Fruit fly (Drosophila melanogaster): ENCODE results near the gene Sgs4.

The Sgs4 gene

DNA sequence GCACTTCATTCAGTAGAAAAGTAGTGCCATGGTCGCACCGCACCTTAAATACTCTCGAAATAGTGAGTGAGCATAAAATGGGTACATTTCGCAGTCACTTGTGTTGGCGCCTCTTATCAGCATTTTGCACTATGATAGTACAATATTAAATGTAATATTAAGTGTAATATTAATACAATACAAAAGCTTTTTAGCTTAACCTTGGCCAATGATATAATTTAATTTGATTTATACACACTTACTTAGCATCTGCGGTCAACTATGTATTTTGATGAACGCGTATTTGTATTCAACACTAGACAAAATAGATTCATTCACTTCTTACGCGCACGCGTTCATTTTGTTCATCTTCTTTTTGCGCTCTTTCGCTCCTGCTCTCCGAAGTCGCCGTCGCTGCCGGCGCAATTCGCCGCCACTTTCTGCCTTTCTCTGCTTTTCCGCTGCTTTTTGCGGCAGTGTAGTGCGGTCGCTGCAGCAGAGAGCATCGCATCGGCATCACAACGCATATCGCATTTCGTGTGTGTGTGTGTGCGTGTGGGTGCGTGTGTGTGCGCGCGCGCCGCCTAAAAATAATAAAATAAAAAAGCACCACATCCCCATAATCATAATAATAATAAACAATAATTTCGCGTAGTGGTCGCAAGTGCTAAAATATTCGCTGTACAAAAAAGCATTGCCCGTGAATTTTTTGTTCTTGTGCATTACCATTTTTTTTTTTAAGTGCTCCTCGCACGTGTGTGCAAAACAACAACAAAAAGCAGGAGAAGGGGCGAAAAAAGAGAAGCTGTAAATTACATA, 39.2 kb downstream of the Sgs4 start (continued):
- peak; percentile 2 for TF ChIP-seq CG6808 (GFP tag; optimal IDR thresholded peaks at IDR 0.05)
- TF ChIP-seq Sox102F (GFP tag; optimal IDR thresholded peaks at IDR 0.05), result peak; percentile 66
- peak; percentile 21 for TF ChIP-seq fd59A (GFP tag; optimal IDR thresholded peaks at IDR 0.05)
- TF ChIP-seq CG1621 (tag; optimal IDR thresholded peaks at IDR 0.05), result peak; percentile 37
- TF ChIP-seq eg (GFP tag; IDR thresholded peaks at IDR 0.05), result peak; percentile 67
- peak; percentile 60 for TF ChIP-seq Met (GFP tag; optimal IDR thresholded peaks at IDR 0.05)
- peak; percentile 31 to 50 for TF ChIP-seq salr (GFP tag; optimal IDR thresholded peaks at IDR 0.05)
- TF ChIP-seq esn (GFP tag; optimal IDR thresholded peaks at IDR 0.05), result peak; percentile 51
- TF ChIP-seq Ets96B (tag; optimal IDR thresholded peaks at IDR 0.05), result peak; percentile 39
- TF ChIP-seq CG10669 (GFP tag; optimal IDR thresholded peaks at IDR 0.05), result peak; percentile 41
- peak; percentile 51 for TF ChIP-seq CG7368 (GFP tag; optimal IDR thresholded peaks at IDR 0.05)
- peak; percentile 66 for TF ChIP-seq topi (GFP tag; optimal IDR thresholded peaks at IDR 0.05)
- TF ChIP-seq Blimp-1 (GFP tag; optimal IDR thresholded peaks at IDR 0.05), result no peak
- TF ChIP-seq CG31627 (GFP tag; optimal IDR thresholded peaks at IDR 0.05), result peak; percentile 39
- TF ChIP-seq CG34406 (GFP tag; optimal IDR thresholded peaks at IDR 0.05), result peak; percentile 45
- peak; percentile 49 for TF ChIP-seq CG8319 (GFP tag; optimal IDR thresholded peaks at IDR 0.05)
- TF ChIP-seq CG3032 (tag; optimal IDR thresholded peaks at IDR 0.05), result peak; percentile 32
- peak; percentile 49 for TF ChIP-seq CG6276 (GFP tag; optimal IDR thresholded peaks at IDR 0.05)
- TF ChIP-seq net (GFP tag; optimal IDR thresholded peaks at IDR 0.05), result peak; percentile 35
- peak; percentile 69 for TF ChIP-seq Sox14 (GFP tag; optimal IDR thresholded peaks at IDR 0.05)
- TF ChIP-seq acj6 (GFP tag; optimal IDR thresholded peaks at IDR 0.05), result peak; percentile 46
- TF ChIP-seq CG32006 (GFP tag; optimal IDR thresholded peaks at IDR 0.05), result peak; percentile 74
- peak; percentile 57 for TF ChIP-seq CG3919 (GFP tag; optimal IDR thresholded peaks at IDR 0.05)
- peak; percentile 32 for TF ChIP-seq dsx (GFP tag; optimal IDR thresholded peaks at IDR 0.05; ENCODE audit: poor library complexity, severe bottlenecking)
- TF ChIP-seq CG9139 (GFP tag; optimal IDR thresholded peaks at IDR 0.05), result peak; percentile 11
- peak; percentile 65 for TF ChIP-seq Eip75B (GFP tag; optimal IDR thresholded peaks at IDR 0.05)
- TF ChIP-seq Gug (GFP tag; IDR thresholded peaks at IDR 0.05), result peak; percentile 39; the same call in 1 of the 2 replicates

DNA sequence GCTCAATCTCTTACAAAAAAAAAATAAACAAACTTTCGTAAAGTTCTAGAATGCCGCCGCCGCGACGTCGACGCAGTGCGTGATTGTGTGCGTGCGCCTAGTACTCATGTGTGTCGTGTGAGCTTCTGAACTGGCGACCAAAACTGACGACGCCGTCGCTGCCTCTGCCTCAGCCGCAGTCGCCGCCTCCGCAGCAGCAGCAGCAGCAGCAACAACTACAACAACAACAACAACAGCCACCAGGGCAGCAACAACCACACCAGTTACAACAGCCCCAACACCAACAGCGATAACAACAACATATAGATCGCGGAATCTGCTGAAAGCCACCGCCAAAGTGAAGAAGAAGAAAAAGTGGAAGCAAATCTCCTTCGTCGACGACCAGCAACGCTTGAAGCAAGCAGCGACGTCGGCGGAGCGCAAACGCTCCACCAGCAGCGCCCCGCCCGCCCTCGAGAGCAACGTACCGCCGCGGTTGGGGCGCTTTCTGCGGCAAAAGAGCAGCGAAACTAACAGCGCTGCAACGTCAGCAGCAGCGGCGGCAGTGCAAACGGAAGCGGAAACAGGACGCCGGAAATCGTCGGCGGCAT, 41.3 kb downstream of the Sgs4 start:
- peak; percentile 68 for TF ChIP-seq svp (GFP tag)
- peak; percentile 9 for TF ChIP-seq Eip78C (GFP tag)
- no peak for TF ChIP-seq CG4318 (GFP tag; optimal IDR thresholded peaks at IDR 0.05)

DNA sequence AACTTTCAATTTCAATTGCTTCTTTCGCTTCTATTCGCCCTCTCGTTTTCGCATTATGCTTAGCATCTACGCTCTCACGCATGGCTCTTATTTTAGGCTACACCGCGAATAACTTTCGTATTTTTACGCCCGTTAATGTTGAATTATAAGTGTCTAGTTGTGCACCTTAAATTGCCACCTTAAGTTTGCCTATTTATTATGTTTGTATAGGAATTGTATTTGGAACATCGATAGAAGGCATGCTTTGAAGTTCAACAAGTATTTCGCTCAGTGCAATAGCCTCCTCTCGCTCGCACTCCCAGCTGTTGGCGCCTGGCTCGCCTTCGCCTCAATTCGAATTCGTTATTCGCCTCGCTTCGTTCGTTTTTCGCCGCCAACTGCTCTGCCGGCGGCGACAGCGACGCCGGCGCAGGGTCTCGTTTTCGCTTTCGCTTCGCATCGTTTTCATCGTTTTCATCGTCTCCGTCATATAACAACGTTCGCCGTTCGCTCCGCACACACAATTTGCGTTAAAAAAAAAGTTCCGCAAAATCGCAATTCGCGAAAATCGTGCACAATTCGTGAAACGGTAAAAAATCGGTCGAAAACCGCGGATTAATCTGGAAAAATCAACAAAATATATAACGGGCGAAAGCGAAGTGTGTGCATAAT, 45.1 kb downstream of the Sgs4 start:
- TF ChIP-seq CG6163 (GFP tag; IDR thresholded peaks at IDR 0.05), result peak; percentile 99
- peak; percentile 94 for TF ChIP-seq lz (GFP tag; optimal IDR thresholded peaks at IDR 0.05)
- peak; percentile 60 for TF ChIP-seq Eip93F (GFP tag; optimal IDR thresholded peaks at IDR 0.05)
- peak; percentile 91 for TF ChIP-seq CG8319 (GFP tag; optimal IDR thresholded peaks at IDR 0.05)
- peak; percentile 94 for TF ChIP-seq esn (GFP tag; optimal IDR thresholded peaks at IDR 0.05)
- TF ChIP-seq pdm3 (GFP tag; optimal IDR thresholded peaks at IDR 0.05), result peak; percentile 98
- TF ChIP-seq CG3919 (GFP tag; optimal IDR thresholded peaks at IDR 0.05), result peak; percentile 98
- TF ChIP-seq CG16779 (tag; optimal IDR thresholded peaks at IDR 0.05), result peak; percentile 92
- peak; percentile 88 for TF ChIP-seq fd85E (GFP tag; optimal IDR thresholded peaks at IDR 0.05)
- peak; percentile 88 for TF ChIP-seq Hr38 (GFP tag; optimal IDR thresholded peaks at IDR 0.05)
- TF ChIP-seq Hr39 (GFP tag; optimal IDR thresholded peaks at IDR 0.05), result peak; percentile 96
- peak; percentile 89 for TF ChIP-seq dsx (GFP tag; optimal IDR thresholded peaks at IDR 0.05; ENCODE audit: poor library complexity, severe bottlenecking)
- TF ChIP-seq Ets21C (GFP tag; optimal IDR thresholded peaks at IDR 0.05), result peak; percentile 91
- TF ChIP-seq CG34406 (GFP tag; optimal IDR thresholded peaks at IDR 0.05), result peak; percentile 91
- peak; percentile 92 for TF ChIP-seq Met (GFP tag; optimal IDR thresholded peaks at IDR 0.05)
- TF ChIP-seq Hr4 (GFP tag; optimal IDR thresholded peaks at IDR 0.05), result peak; percentile 98
- peak; percentile 57 for TF ChIP-seq Blimp-1 (GFP tag; optimal IDR thresholded peaks at IDR 0.05)
- peak; percentile 91 for TF ChIP-seq CG11762 (GFP tag; optimal IDR thresholded peaks at IDR 0.05; ENCODE audit: insufficient read depth)
- TF ChIP-seq Eip75B (GFP tag; optimal IDR thresholded peaks at IDR 0.05), result peak; percentile 96
- peak; percentile 95 for TF ChIP-seq CG10669 (GFP tag; optimal IDR thresholded peaks at IDR 0.05)
- peak; percentile 92 for TF ChIP-seq Sox15 (GFP tag; optimal IDR thresholded peaks at IDR 0.05)
- TF ChIP-seq CG9139 (GFP tag; optimal IDR thresholded peaks at IDR 0.05), result peak; percentile 86
- TF ChIP-seq CG32006 (GFP tag; optimal IDR thresholded peaks at IDR 0.05), result peak; percentile 98
- peak; percentile 92 for TF ChIP-seq Sox102F (GFP tag; optimal IDR thresholded peaks at IDR 0.05)
- TF ChIP-seq vri (GFP tag; optimal IDR thresholded peaks at IDR 0.05), result peak; percentile 92
- peak; percentile 98 for TF ChIP-seq CG8119 (GFP tag; IDR thresholded peaks at IDR 0.05)

Data from whole organism, prepupa.